Fruit fly (Drosophila melanogaster) whole organism, embryonic: Measurements from ENCODE around the gene CG4593.
A peak's percentile ranks its signal among the peaks of the same experiment; 100 is the strongest.

ENCODE experiments used
- Atf6 ChIP-seq: fragments of 200-800 bp; sonication (Bioruptor generic); IDR thresholded peaks from 2 replicates; pipeline ENCODE4 v1.3.6; 2022; ENCODE audit warnings: missing biosample characterization, missing genetic modification characterization
- CG10209 ChIP-seq: fragments of 200-800 bp; sonication (Bioruptor generic); optimal IDR thresholded peaks from 3 replicates; lab custom pipeline; 2017; ENCODE audit warnings: missing biosample characterization, mild to moderate bottlenecking, missing genetic modification characterization, missing genetic modification reagents
- CG10979 ChIP-seq: fragments of 200-800 bp; sonication (Bioruptor generic); optimal IDR thresholded peaks from 2 replicates; lab custom pipeline; 2018; ENCODE audit warnings: missing biosample characterization, mild to moderate bottlenecking, missing genetic modification characterization, moderate library complexity
- CG11696 ChIP-seq: fragments of 200-800 bp; sonication (Bioruptor generic); IDR thresholded peaks from 2 replicates; pipeline ENCODE4 v1.3.6; 2022; ENCODE audit warnings: missing biosample characterization, missing genetic modification characterization
- CG12299 ChIP-seq: fragments of 200-800 bp; sonication (Bioruptor generic); optimal IDR thresholded peaks from 2 replicates; lab custom pipeline; 2018; ENCODE audit warnings: missing biosample characterization, mild to moderate bottlenecking, missing genetic modification characterization
- CG13287 ChIP-seq: fragments of 200-800 bp; sonication (Bioruptor generic); IDR thresholded peaks from 2 replicates; pipeline ENCODE4 v1.3.6; 2022; ENCODE audit warnings: missing biosample characterization, missing genetic modification characterization; ENCODE audit not compliant: partially characterized antibody
- CG1603 ChIP-seq: fragments of 200-800 bp; sonication (Bioruptor generic); optimal IDR thresholded peaks from 2 replicates; lab custom pipeline; 2019; ENCODE audit warnings: missing biosample characterization, mild to moderate bottlenecking, missing genetic modification characterization, moderate library complexity
- CG1647 ChIP-seq: fragments of 200-800 bp; sonication (Bioruptor generic); optimal IDR thresholded peaks from 3 replicates; lab custom pipeline; 2016; ENCODE audit warnings: missing biosample characterization, missing genetic modification characterization
- CG17385 ChIP-seq: fragments of 200-800 bp; sonication (Bioruptor generic); optimal IDR thresholded peaks from 3 replicates; lab custom pipeline; 2018; ENCODE audit warnings: missing biosample characterization, mild to moderate bottlenecking, missing genetic modification characterization
- CG17912 ChIP-seq: fragments of 200-800 bp; sonication (Bioruptor generic); optimal IDR thresholded peaks from 2 replicates; lab custom pipeline; 2018; ENCODE audit warnings: missing biosample characterization, mild to moderate bottlenecking, missing genetic modification characterization
- CG33557 ChIP-seq: fragments of 200-800 bp; sonication (Bioruptor generic); optimal IDR thresholded peaks from 2 replicates; lab custom pipeline; 2019; ENCODE audit warnings: missing biosample characterization, mild to moderate bottlenecking, missing genetic modification characterization, moderate library complexity
- CG3407 ChIP-seq: fragments of 200-800 bp; sonication (Bioruptor generic); optimal IDR thresholded peaks from 2 replicates; lab custom pipeline; 2018; ENCODE audit warnings: missing biosample characterization, mild to moderate bottlenecking, missing genetic modification characterization
- CG4328 ChIP-seq: fragments of 200-800 bp; sonication (Bioruptor generic); optimal IDR thresholded peaks from 3 replicates; lab custom pipeline; 2017; ENCODE audit warnings: missing biosample characterization, missing genetic modification reagents, missing genetic modification characterization
- CG5953 ChIP-seq: fragments of 200-800 bp; sonication (Bioruptor generic); IDR thresholded peaks from 2 replicates; pipeline ENCODE4 v1.3.6; 2022; ENCODE audit warnings: missing biosample characterization, missing genetic modification characterization
- CG6254 ChIP-seq: fragments of 200-800 bp; sonication (Bioruptor generic); optimal IDR thresholded peaks from 3 replicates; lab custom pipeline; 2017; ENCODE audit warnings: mild to moderate bottlenecking, missing biosample characterization, missing genetic modification reagents, missing genetic modification characterization
- CG6272 ChIP-seq: fragments of 200-800 bp; sonication (Bioruptor generic); IDR thresholded peaks from 2 replicates; pipeline ENCODE4 v1.3.6; 2022; ENCODE audit warnings: missing biosample characterization, missing genetic modification characterization
- CG8478 ChIP-seq: fragments of >200 bp; optimal IDR thresholded peaks from 2 replicates; lab custom pipeline; 2018
- CG8765 ChIP-seq: fragments of 200-800 bp; sonication (Bioruptor generic); IDR thresholded peaks from 2 replicates; pipeline ENCODE4 v1.3.6; 2022; ENCODE audit warnings: missing biosample characterization, missing genetic modification characterization
- CG8944 ChIP-seq: fragments of 200-800 bp; sonication (Bioruptor generic); optimal IDR thresholded peaks from 3 replicates; lab custom pipeline; 2016; ENCODE audit warnings: missing biosample characterization, missing genetic modification characterization
- CG9215 ChIP-seq: fragments of 200-800 bp; sonication (Bioruptor generic); IDR thresholded peaks from 2 replicates; pipeline ENCODE4 v1.3.6; 2022; ENCODE audit warnings: missing biosample characterization, missing genetic modification characterization
- CHES-1-like ChIP-seq: fragments of 200-800 bp; sonication (Bioruptor generic); optimal IDR thresholded peaks from 2 replicates; lab custom pipeline; 2016; ENCODE audit warnings: missing biosample characterization, missing genetic modification characterization
- Camta ChIP-seq: fragments of 200-800 bp; sonication (Bioruptor generic); optimal IDR thresholded peaks from 2 replicates; lab custom pipeline; 2016; ENCODE audit warnings: missing biosample characterization, missing genetic modification characterization
- CkIIα-i1 ChIP-seq: fragments of 200-800 bp; sonication (Bioruptor generic); IDR thresholded peaks from 2 replicates; pipeline ENCODE4 v1.3.6; 2022; ENCODE audit warnings: missing biosample characterization, missing genetic modification characterization
- D ChIP-seq, 2 experiments: fragments of 200-800 bp in 1 of 2; fragments of >200 bp in 1 of 2; sonication (Bioruptor generic) in 1 of 2; optimal IDR thresholded peaks; 2 replicates in 1 of 2; 3 replicates in 1 of 2; lab custom pipeline; 2017; ENCODE audit warnings: mild to moderate bottlenecking in 1 of 2, missing biosample characterization in 1 of 2, missing genetic modification characterization in 1 of 2, missing genetic modification reagents in 1 of 2
- Deaf1 ChIP-seq: fragments of 200-800 bp; optimal IDR thresholded peaks from 3 replicates; lab custom pipeline; 2019; ENCODE audit warnings: missing biosample characterization, mild to moderate bottlenecking, missing genetic modification characterization, moderate library complexity
- Dfd ChIP-seq, 2 experiments: fragments of >200 bp; optimal IDR thresholded peaks; 2 replicates each; lab custom pipeline; 2017; ENCODE audit warnings: missing biosample characterization in 2 of 2, missing genetic modification characterization in 2 of 2
- Doc2 ChIP-seq: fragments of 200-800 bp; sonication (Bioruptor generic); IDR thresholded peaks from 2 replicates; pipeline ENCODE4 v1.3.6; 2022; ENCODE audit warnings: missing biosample characterization, missing genetic modification characterization
- Dref ChIP-seq: fragments of 200-800 bp; sonication (Bioruptor generic); IDR thresholded peaks from 2 replicates; pipeline ENCODE4 v1.3.6; 2022; ENCODE audit warnings: missing biosample characterization, missing genetic modification characterization
- Eip74EF ChIP-seq, 2 experiments: fragments of 200-800 bp in 1 of 2; fragments of >200 bp in 1 of 2; sonication (Bioruptor generic) in 1 of 2; optimal IDR thresholded peaks; 2 replicates each; lab custom pipeline; 2017 to 2019; ENCODE audit warnings: missing biosample characterization in 2 of 2, missing genetic modification characterization in 2 of 2, mild to moderate bottlenecking in 1 of 2, moderate library complexity in 1 of 2
- Hand ChIP-seq: fragments of 200-800 bp; sonication (Bioruptor generic); optimal IDR thresholded peaks from 2 replicates; lab custom pipeline; 2017; ENCODE audit warnings: mild to moderate bottlenecking, missing biosample characterization, missing genetic modification reagents, missing genetic modification characterization
- NC2β ChIP-seq: fragments of 200-800 bp; sonication (Bioruptor generic); optimal IDR thresholded peaks from 2 replicates; lab custom pipeline; 2016; ENCODE audit warnings: missing biosample characterization, missing genetic modification characterization
- Optix ChIP-seq: fragments of 200-800 bp; sonication (Bioruptor generic); IDR thresholded peaks from 3 replicates; pipeline ENCODE4 v1.3.6; 2022; ENCODE audit warnings: missing biosample characterization, missing genetic modification characterization
- Trl ChIP-seq, 3 experiments: fragments of >200 bp in 2 of 3; fragments of 200-800 bp in 1 of 3; sonication (Bioruptor generic) in 1 of 3; optimal IDR thresholded peaks; 2 replicates in 1 of 3; 3 replicates in 2 of 3; lab custom pipeline; 2016 to 2017; ENCODE audit warnings: missing biosample characterization in 1 of 3, missing genetic modification characterization in 1 of 3
- bowl ChIP-seq: fragments of 200-800 bp; sonication (Bioruptor generic); IDR thresholded peaks from 2 replicates; pipeline ENCODE4 v1.3.6; 2022; ENCODE audit warnings: missing biosample characterization, missing genetic modification characterization
- caup ChIP-seq: fragments of 200-800 bp; sonication (Bioruptor generic); optimal IDR thresholded peaks from 3 replicates; lab custom pipeline; 2017; ENCODE audit warnings: missing biosample characterization, mild to moderate bottlenecking, missing genetic modification characterization, moderate library complexity; ENCODE audit not compliant: severe bottlenecking
- chinmo ChIP-seq: fragments of 200-800 bp; sonication (Bioruptor generic); IDR thresholded peaks from 4 replicates; pipeline ENCODE4 v1.3.6; 2022; ENCODE audit warnings: missing biosample characterization, missing genetic modification characterization; ENCODE audit not compliant: partially characterized antibody
- chm ChIP-seq: fragments of 200-800 bp; sonication (Bioruptor generic); IDR thresholded peaks from 2 replicates; pipeline ENCODE4 v1.3.6; 2022; ENCODE audit warnings: missing biosample characterization, missing genetic modification characterization
- crc ChIP-seq: fragments of 200-800 bp; sonication (Bioruptor generic); optimal IDR thresholded peaks from 2 replicates; lab custom pipeline; 2016; ENCODE audit warnings: missing biosample characterization, missing genetic modification characterization
- croc ChIP-seq: fragments of 200-800 bp; sonication (Bioruptor generic); conservative IDR thresholded peaks from 3 replicates; pipeline ENCODE4 v1.3.6; 2022; ENCODE audit warnings: missing biosample characterization, missing genetic modification characterization
- da ChIP-seq: fragments of 200-800 bp; sonication (Bioruptor generic); optimal IDR thresholded peaks from 2 replicates; lab custom pipeline; 2016; ENCODE audit warnings: missing biosample characterization, missing genetic modification characterization
- fu2 ChIP-seq: fragments of 200-800 bp; sonication (Bioruptor generic); optimal IDR thresholded peaks from 2 replicates; lab custom pipeline; 2016; ENCODE audit warnings: missing biosample characterization, missing genetic modification characterization
- gcm ChIP-seq: fragments of 200-800 bp; sonication (Bioruptor generic); optimal IDR thresholded peaks from 2 replicates; lab custom pipeline; 2019; ENCODE audit warnings: missing biosample characterization, mild to moderate bottlenecking, missing genetic modification characterization, moderate library complexity
- pnt ChIP-seq: fragments of 200-800 bp; sonication (Bioruptor generic); optimal IDR thresholded peaks from 3 replicates; lab custom pipeline; 2016; ENCODE audit warnings: missing biosample characterization, missing genetic modification characterization
- psq ChIP-seq: fragments of 200-800 bp; sonication (Bioruptor generic); optimal IDR thresholded peaks from 2 replicates; lab custom pipeline; 2017; ENCODE audit warnings: missing biosample characterization, missing genetic modification characterization
- shn ChIP-seq: fragments of 200-800 bp; sonication (Bioruptor generic); optimal IDR thresholded peaks from 3 replicates; lab custom pipeline; 2016; ENCODE audit warnings: missing biosample characterization, missing genetic modification characterization
- so ChIP-seq: fragments of 200-800 bp; sonication (Bioruptor generic); IDR thresholded peaks from 3 replicates; pipeline ENCODE4 v1.3.6; 2022; ENCODE audit warnings: missing biosample characterization, missing genetic modification characterization
- stc ChIP-seq: fragments of 200-800 bp; sonication (Bioruptor generic); IDR thresholded peaks from 2 replicates; pipeline ENCODE4 v1.3.6; 2022; ENCODE audit warnings: missing biosample characterization, missing genetic modification characterization
- usp ChIP-seq: fragments of >200 bp; optimal IDR thresholded peaks from 2 replicates; lab custom pipeline; 2017; ENCODE audit warnings: missing biosample characterization, missing genetic modification characterization

Gene CG4593

DNA sequence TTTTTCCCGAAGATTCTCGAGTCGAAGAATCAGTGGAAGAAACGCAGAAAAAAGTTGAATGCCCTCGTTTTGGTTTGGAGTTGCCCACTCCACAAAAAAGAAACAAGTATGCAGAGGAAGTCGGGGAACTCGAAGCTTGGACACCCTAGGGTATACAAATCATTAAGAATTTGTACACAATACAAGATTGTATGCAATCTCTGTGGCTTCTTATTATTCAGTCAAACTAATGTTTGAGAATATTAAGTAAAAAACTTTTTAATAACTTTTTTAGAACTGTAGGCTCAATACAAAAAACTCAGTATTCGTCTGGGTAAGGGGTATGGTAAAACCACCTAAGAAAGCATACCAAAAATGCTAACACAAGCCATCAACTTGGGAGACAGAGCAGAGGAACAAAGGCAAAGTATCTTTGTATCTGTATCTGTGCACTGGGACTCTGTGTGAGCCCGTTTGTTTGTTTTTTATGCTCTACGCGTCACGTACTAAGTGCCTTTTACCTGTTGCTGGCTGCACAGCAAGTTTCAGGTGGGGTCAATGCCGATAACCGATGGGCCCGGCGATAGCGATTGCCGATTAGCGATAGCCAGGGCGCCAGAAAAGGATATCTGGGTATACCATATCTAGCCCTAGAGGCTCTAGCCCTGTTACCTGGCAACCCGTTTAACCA lies 28.4 kb upstream of the CG4593 start (continued):
- TF ChIP-seq CG10979 (tag; lab: Kevin White, UChicago) (peak; percentile 91), CHES-1-like (GFP tag; lab: Kevin White, UChicago) (peak; percentile 73), Optix (peak; percentile 57; the same call in 2 of the 3 replicates), psq (GFP tag; lab: Kevin White, UChicago) (peak; percentile 58), CG8478 (lab: Kevin White, UChicago) (no peak), shn (GFP tag; lab: Kevin White, UChicago) (peak; percentile 63), CG13287 (GFP tag; lab: Robert Waterston, UW) (peak; percentile 10; the same call in 1 of the 2 replicates), caup (no peak), CG8765 (peak; percentile 53; the same call in 1 of the 2 replicates), stc (GFP tag; lab: Robert Waterston, UW) (no peak), NC2β (GFP tag; lab: Kevin White, UChicago) (peak; percentile 88), CG3407 (GFP tag; lab: Kevin White, UChicago) (peak; percentile 82), chm (GFP tag; lab: Robert Waterston, UW) (peak; percentile 80; the same call in 1 of the 2 replicates), CG8944 (GFP tag; lab: Kevin White, UChicago) (peak; percentile 68), Dref (GFP tag; lab: Robert Waterston, UW) (peak; percentile 59), Deaf1 (tag; lab: Kevin White, UChicago) (peak; percentile 48), usp (no peak), fu2 (GFP tag; lab: Kevin White, UChicago) (peak; percentile 44), gcm (peak; percentile 77), crc (peak; percentile 56), CG12299 (tag; lab: Kevin White, UChicago) (peak; percentile 35), CG11696 (GFP tag; lab: Robert Waterston, UW) (no peak), Dfd (GFP tag; optimal IDR thresholded peaks at IDR 0.05; lab: Kevin White, UChicago) (no peak), Camta (GFP tag; lab: Kevin White, UChicago) (peak; percentile 80), Eip74EF (GFP tag; optimal IDR thresholded peaks at IDR 0.05; lab: Kevin White, UChicago) (peak in 1 of 2 experiments; percentile 70), CG5953 (GFP tag; lab: Robert Waterston, UW) (peak; percentile 36; the same call in 1 of the 2 replicates), Atf6 (GFP tag; lab: Robert Waterston, UW) (peak; percentile 36; the same call in 1 of the 2 replicates), chinmo (GFP tag; lab: Robert Waterston, UW) (0 out of 4 replicates have a peak, but pooled peaks have one; percentile 58), CG6272 (peak; percentile 39; the same call in 1 of the 2 replicates), CG17385 (GFP tag; lab: Kevin White, UChicago) (peak; percentile 74), D (optimal IDR thresholded peaks at IDR 0.05; lab: Kevin White, UChicago) (peak; percentile 50), D (GFP tag; optimal IDR thresholded peaks at IDR 0.05; lab: Kevin White, UChicago) (peak; percentile 79), da (GFP tag; lab: Kevin White, UChicago) (peak; percentile 33), CG33557 (peak; percentile 84), CG9215 (peak; percentile 44; the same call in 1 of the 2 replicates), CG1647 (GFP tag; lab: Kevin White, UChicago) (no peak), croc (GFP tag; lab: Robert Waterston, UW) (peak; percentile 83), pnt (GFP tag; lab: Kevin White, UChicago) (peak; percentile 80), CG1603 (peak; percentile 56), CkIIα-i1 (no peak), CG6254 (GFP tag; lab: Kevin White, UChicago) (peak; percentile 71), CG10209 (GFP tag; lab: Kevin White, UChicago) (peak; percentile 72), CG17912 (no peak), Hand (GFP tag; lab: Kevin White, UChicago) (peak; percentile 7), Doc2 (no peak), bowl (GFP tag; lab: Robert Waterston, UW) (no peak), so (peak; percentile 56; the same call in 1 of the 3 replicates), CG4328 (GFP tag; lab: Kevin White, UChicago) (no peak), Trl (optimal IDR thresholded peaks at IDR 0.05; lab: Kevin White, UChicago) (no peak), Trl (GFP tag; optimal IDR thresholded peaks at IDR 0.05; lab: Kevin White, UChicago) (peak; percentile 73)
